Worm (Caenorhabditis elegans): ENCODE data around the gene Y119D3B.12.
A peak's percentile ranks its signal among the peaks of the same experiment; 100 is the strongest.
"Not testable (repeated sequence)": the region's sequence is repeated elsewhere in the genome, so short reads cannot be mapped to it uniquely, and the experiment has no call there.

Y119D3B.12 gene

DNA sequence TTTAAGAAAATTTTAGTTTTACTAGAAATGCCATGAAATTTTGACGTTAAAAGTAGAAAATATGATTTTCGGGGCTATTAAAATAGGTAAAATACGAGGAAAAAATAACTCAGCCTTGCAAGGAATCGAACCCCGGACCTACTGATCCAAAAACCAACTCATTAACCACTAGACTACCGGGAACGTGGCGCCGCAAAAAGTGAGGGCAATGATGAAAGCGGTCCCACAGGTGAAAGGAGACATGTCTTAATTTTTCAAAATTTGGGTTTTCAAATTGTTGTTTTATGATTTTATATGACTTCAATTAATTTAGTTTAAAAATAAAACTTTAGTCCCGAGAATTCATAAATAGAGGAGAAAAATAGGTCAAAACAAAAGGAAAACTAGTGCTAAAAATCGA, 28.3 kb downstream of the Y119D3B.12 start:
- no peak for TF ChIP-seq T22C8.4 (GFP tag; IDR thresholded peaks at IDR 0.05)
- no peak for TF ChIP-seq med-1 (GFP tag; optimal IDR thresholded peaks at IDR 0.05; ENCODE audit: insufficient read depth)
- TF ChIP-seq tab-1 (GFP tag; IDR thresholded peaks at IDR 0.05) = no peak
- no peak for TF ChIP-seq ztf-29 (GFP tag; IDR thresholded peaks at IDR 0.05)
- TF ChIP-seq flt-1 (GFP tag; IDR thresholded peaks at IDR 0.05) = no peak
- TF ChIP-seq klf-2 (GFP tag; conservative IDR thresholded peaks at IDR 0.05) = no peak
- no peak for TF ChIP-seq ztf-23 (GFP tag; IDR thresholded peaks at IDR 0.05)
- no peak for TF ChIP-seq ref-1 (GFP tag; conservative IDR thresholded peaks at IDR 0.05)
- no peak for TF ChIP-seq cog-1 (tag; optimal IDR thresholded peaks at IDR 0.05)

DNA sequence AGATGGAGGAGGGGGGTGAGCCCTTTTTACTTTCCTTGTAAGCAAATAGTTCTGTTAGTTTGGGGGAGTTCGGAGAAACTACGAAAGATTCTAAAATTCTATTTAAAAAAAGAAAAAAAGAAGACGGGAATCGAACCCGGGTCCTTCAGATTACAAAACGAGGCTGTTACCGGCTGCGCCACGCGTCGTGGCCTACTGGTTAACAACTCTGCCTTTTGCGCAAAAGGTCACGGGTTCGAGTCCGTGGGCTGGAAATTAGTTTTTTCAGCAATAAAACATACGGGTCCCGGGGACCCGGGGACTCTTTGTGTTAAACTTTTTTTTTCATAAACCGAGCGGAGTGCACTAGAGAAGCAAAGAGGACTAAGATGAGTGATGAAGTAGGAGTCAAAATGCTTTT, 28.8 kb downstream of the Y119D3B.12 start:
- no peak for TF ChIP-seq T22C8.4 (GFP tag; IDR thresholded peaks at IDR 0.05)
- TF ChIP-seq med-1 (GFP tag; optimal IDR thresholded peaks at IDR 0.05; ENCODE audit: insufficient read depth) = no peak
- no peak for TF ChIP-seq ztf-29 (GFP tag; IDR thresholded peaks at IDR 0.05)
- no peak for TF ChIP-seq cog-1 (tag; optimal IDR thresholded peaks at IDR 0.05)
- no peak for TF ChIP-seq tab-1 (GFP tag; IDR thresholded peaks at IDR 0.05)
- no peak for TF ChIP-seq klf-2 (GFP tag; conservative IDR thresholded peaks at IDR 0.05)
- no peak for TF ChIP-seq ztf-23 (GFP tag; IDR thresholded peaks at IDR 0.05)
- no peak for TF ChIP-seq flt-1 (GFP tag; IDR thresholded peaks at IDR 0.05)
- no peak for TF ChIP-seq ref-1 (GFP tag; conservative IDR thresholded peaks at IDR 0.05)

DNA sequence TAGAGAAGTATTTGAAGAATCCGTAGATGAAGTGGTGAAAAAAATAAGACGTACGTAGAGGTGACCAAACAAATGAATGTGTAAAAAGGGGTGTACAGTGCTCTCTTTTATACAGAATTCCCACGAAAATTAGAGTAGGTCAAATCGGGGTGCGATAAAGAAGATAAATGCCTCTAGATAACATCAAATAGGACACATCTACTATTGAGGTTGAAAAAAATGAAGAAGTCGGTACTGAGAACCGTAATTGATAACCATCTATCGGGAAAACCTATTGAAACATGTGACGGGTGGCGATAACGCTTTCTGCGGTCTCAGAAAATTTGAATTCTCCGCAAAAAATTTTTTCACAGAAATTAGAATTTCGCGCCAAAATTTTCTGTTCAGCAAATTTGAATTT, 36.4 kb downstream of the Y119D3B.12 start, which contains the start of gene fbxa-61:
TSS of gene fbxa-61 (plus strand) at position 345 of the 400 bp plus-strand sequence.
- TF ChIP-seq ztf-23 (GFP tag; IDR thresholded peaks at IDR 0.05) = no peak
- no peak for TF ChIP-seq T22C8.4 (GFP tag; IDR thresholded peaks at IDR 0.05)
- no peak for TF ChIP-seq tab-1 (GFP tag; IDR thresholded peaks at IDR 0.05)
- TF ChIP-seq klf-2 (GFP tag; conservative IDR thresholded peaks at IDR 0.05) = no peak
- TF ChIP-seq ref-1 (GFP tag; conservative IDR thresholded peaks at IDR 0.05) = no peak
- no peak for TF ChIP-seq flt-1 (GFP tag; IDR thresholded peaks at IDR 0.05)
- TF ChIP-seq cog-1 (tag; optimal IDR thresholded peaks at IDR 0.05) = no peak
- no peak for TF ChIP-seq ztf-29 (GFP tag; IDR thresholded peaks at IDR 0.05)
- no peak for TF ChIP-seq med-1 (GFP tag; optimal IDR thresholded peaks at IDR 0.05; ENCODE audit: insufficient read depth)

- TF ChIP-seq ztf-23 (GFP tag; IDR thresholded peaks at IDR 0.05) = no peak
- no peak for TF ChIP-seq cog-1 (tag; optimal IDR thresholded peaks at IDR 0.05)
- no peak for TF ChIP-seq med-1 (GFP tag; optimal IDR thresholded peaks at IDR 0.05; ENCODE audit: insufficient read depth)
- no peak for TF ChIP-seq flt-1 (GFP tag; IDR thresholded peaks at IDR 0.05)
- no peak for TF ChIP-seq ztf-29 (GFP tag; IDR thresholded peaks at IDR 0.05)
- TF ChIP-seq tab-1 (GFP tag; IDR thresholded peaks at IDR 0.05) = no peak
- TF ChIP-seq ref-1 (GFP tag; conservative IDR thresholded peaks at IDR 0.05) = no peak
Observed at ce11 chrIII:1243199-1243598, 40.9 kb downstream of the Y119D3B.12 start, which contains the start of gene fbxa-63. Gene fbxa-63 (plus strand): TSS chrIII:1243508.

DNA sequence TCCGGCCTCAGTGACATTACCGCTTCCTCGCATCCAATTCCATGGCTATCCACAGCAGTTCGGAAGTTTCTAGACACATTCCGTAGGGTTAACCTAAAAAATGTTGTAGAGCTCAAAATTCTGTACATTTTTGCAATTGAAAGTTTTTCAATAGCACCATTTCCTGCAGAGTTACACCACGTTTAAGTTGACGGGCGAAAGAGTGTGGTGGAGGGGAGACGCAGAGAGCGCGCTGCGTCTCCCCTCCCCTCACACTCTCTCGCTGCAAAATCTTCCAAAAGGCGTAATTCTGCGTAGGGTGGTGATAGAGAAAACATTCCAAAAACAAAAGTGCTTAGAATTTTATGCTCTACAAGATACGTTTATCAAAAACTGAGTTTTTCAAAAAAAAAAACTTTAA, 46.0 kb downstream of the Y119D3B.12 start:
- TF ChIP-seq tab-1 (GFP tag; IDR thresholded peaks at IDR 0.05) (no peak), cog-1 (tag; optimal IDR thresholded peaks at IDR 0.05) (no peak), ztf-23 (GFP tag; IDR thresholded peaks at IDR 0.05) (no peak), med-1 (GFP tag; optimal IDR thresholded peaks at IDR 0.05; ENCODE audit: insufficient read depth) (no peak), ztf-29 (GFP tag; IDR thresholded peaks at IDR 0.05) (no peak), T22C8.4 (GFP tag; IDR thresholded peaks at IDR 0.05) (no peak), klf-2 (GFP tag; conservative IDR thresholded peaks at IDR 0.05) (no peak), ref-1 (GFP tag; conservative IDR thresholded peaks at IDR 0.05) (no peak), flt-1 (GFP tag; IDR thresholded peaks at IDR 0.05) (no peak)

DNA sequence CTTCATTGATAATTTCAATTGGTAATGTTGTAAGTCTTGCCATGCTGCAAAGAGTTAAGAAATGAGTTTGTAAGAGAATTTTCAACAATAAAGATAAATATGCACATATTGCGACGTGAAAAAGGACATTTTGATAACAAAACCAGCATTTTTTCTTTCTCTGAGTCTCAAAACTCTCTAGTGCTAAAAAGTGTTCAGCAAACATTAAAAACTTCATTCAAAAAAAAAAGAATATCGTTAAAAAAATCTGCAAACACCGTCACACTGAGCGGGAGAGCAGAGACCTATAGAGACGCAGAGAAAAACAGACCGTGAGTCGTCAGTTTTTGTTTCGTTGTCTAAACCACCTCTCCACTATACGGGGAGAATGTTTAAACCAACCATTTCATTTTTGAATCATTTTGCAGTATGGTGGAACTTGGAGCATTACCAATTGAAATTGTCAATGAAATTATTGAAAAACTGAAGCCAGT, 46.8 kb downstream of the Y119D3B.12 start, which contains the start of the genes fbxa-76 and fbxa-77:
TSS of gene fbxa-76 (minus strand) at position 51 of the 473 bp plus-strand sequence.
TSS of gene fbxa-77 (plus strand) at position 365 of the 473 bp plus-strand sequence.
- TF ChIP-seq ref-1 (GFP tag; conservative IDR thresholded peaks at IDR 0.05) = no peak
- no peak for TF ChIP-seq flt-1 (GFP tag; IDR thresholded peaks at IDR 0.05)
- TF ChIP-seq med-1 (GFP tag; optimal IDR thresholded peaks at IDR 0.05; ENCODE audit: insufficient read depth) = no peak
- TF ChIP-seq klf-2 (GFP tag; conservative IDR thresholded peaks at IDR 0.05) = no peak
- TF ChIP-seq ztf-23 (GFP tag; IDR thresholded peaks at IDR 0.05) = no peak
- no peak for TF ChIP-seq tab-1 (GFP tag; IDR thresholded peaks at IDR 0.05)
- no peak for TF ChIP-seq cog-1 (tag; optimal IDR thresholded peaks at IDR 0.05)
- no peak for TF ChIP-seq ztf-29 (GFP tag; IDR thresholded peaks at IDR 0.05)
- no peak for TF ChIP-seq T22C8.4 (GFP tag; IDR thresholded peaks at IDR 0.05)

DNA sequence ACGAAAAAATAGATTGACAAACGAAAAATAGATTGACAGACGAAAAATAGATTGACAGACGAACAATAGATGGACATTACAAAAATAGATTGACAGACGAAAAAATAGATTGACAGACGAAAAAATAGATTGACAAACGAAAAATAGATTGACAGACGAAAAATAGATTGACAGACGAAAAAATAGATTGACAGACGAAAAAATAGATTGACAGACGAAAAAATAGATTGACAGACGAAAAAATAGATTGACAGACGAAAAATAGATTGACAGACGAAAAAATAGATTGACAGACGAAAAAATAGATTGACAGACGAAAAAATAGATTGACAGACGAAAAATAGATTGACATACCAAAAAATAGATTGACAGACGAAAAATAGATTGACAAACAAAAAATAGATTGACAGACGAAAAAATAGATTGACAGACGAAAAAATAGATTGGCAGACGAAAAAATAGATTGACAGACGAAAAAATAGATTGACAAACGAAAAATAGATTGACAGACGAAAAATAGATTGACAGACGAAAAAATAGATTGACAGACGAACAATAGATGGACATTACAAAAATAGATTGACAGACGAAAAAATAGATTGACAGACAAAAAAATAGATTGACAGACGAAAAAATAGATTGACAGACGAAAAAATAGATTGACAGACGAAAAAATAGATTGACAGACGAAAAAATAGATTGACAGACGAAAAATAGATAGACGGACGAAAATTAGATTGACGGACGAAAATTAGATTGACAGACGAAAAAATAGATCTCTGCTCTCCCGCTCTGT, 50.3 kb downstream of the Y119D3B.12 start:
- 0 out of 2 replicates have a peak, but pooled peaks have one; percentile 19 for TF ChIP-seq ztf-29 (GFP tag; IDR thresholded peaks at IDR 0.05)
- TF ChIP-seq ztf-23 (GFP tag; IDR thresholded peaks at IDR 0.05) = peak; percentile 29; the same call in 1 of the 2 replicates

- TF ChIP-seq flt-1 (GFP tag; IDR thresholded peaks at IDR 0.05); ref-1 (GFP tag; conservative IDR thresholded peaks at IDR 0.05); tab-1 (GFP tag; IDR thresholded peaks at IDR 0.05): not testable (repeated sequence)
Observed at ce11 chrIII:1256519-1256918, 54.2 kb downstream of the Y119D3B.12 start, which contains the start of gene fbxa-208. Gene fbxa-208 (plus strand): TSS chrIII:1256819.

Data from whole organism, midembryonic.